Worm (Caenorhabditis elegans): Measurements from ENCODE around the gene nlp-23.
A peak's percentile ranks its signal among the peaks of the same experiment; 100 is the strongest.

Gene nlp-23

DNA sequence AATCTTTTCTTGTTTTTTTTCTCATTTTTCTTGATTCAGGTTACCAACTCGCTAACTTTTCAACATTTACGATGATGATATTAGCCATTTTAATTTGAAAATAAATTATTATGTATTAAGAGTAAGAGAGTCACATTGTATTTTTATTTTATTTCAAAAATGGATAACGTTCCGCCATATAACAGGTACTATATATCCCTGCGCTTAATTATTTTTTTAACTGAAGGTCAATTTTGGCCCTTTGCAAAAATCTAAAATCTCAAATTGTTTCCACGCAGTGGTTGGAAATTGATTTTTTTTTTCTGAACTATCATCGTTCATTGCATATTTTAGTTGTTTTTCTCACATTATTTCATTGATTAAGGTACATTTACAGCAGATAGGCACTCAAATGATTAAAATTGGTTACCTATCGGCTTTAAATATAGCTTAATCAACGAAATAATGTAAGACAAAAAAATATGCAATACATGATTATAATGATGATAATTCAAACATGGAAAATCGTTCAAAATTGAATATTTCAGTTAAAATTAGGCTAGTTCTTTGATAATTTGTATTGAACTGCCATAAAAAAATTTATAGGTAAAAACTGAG is 22.0 kb upstream of the nlp-23 start (continued):
- TF ChIP-seq daf-8 (GFP tag; IDR thresholded peaks at IDR 0.05) (no peak), hlh-11 (tag; optimal IDR thresholded peaks at IDR 0.05) (peak; percentile 89), nhr-76 (tag; optimal IDR thresholded peaks at IDR 0.05) (peak; percentile 67), T20F7.1 (GFP tag; optimal IDR thresholded peaks at IDR 0.05) (peak; percentile 89), dpl-1 (GFP tag; optimal IDR thresholded peaks at IDR 0.05) (peak; percentile 59), nhr-111 (GFP tag; optimal IDR thresholded peaks at IDR 0.05) (no peak), mdl-1 (tag; optimal IDR thresholded peaks at IDR 0.05) (peak; percentile 84), ceh-20 (GFP tag; IDR thresholded peaks at IDR 0.05) (peak; percentile 82), zfp-2 (tag; optimal IDR thresholded peaks at IDR 0.05) (peak; percentile 64), Y105C5A.15 (GFP tag; IDR thresholded peaks at IDR 0.05) (no peak), mep-1 (tag; optimal IDR thresholded peaks at IDR 0.05) (peak; percentile 99), spr-1 (tag; optimal IDR thresholded peaks at IDR 0.05) (peak; percentile 95), tra-1 (GFP tag; IDR thresholded peaks at IDR 0.05) (peak; percentile 56; the same call in 1 of the 2 replicates), snpc-1.2 (GFP tag; IDR thresholded peaks at IDR 0.05) (no peak), skn-1 (tag; optimal IDR thresholded peaks at IDR 0.05) (no peak), ceh-82 (tag; optimal IDR thresholded peaks at IDR 0.05) (peak; percentile 52), F37D6.2 (tag; optimal IDR thresholded peaks at IDR 0.05) (peak; percentile 94), daf-19 (GFP tag; conservative IDR thresholded peaks at IDR 0.05) (peak; percentile 71; the same call in 1 of the 2 replicates), aly-2 (tag; optimal IDR thresholded peaks at IDR 0.05) (no peak), egl-43 (GFP tag; IDR thresholded peaks at IDR 0.05) (0 out of 2 replicates have a peak, but pooled peaks have one; percentile 42), nhr-42 (GFP tag; IDR thresholded peaks at IDR 0.05) (peak; percentile 95), cey-2 (tag; optimal IDR thresholded peaks at IDR 0.05; ENCODE audit: borderline replicate concordance, insufficient read depth) (peak; percentile 59), zfp-3 (GFP tag; conservative IDR thresholded peaks at IDR 0.05) (peak; percentile 84), snpc-4 (tag; optimal IDR thresholded peaks at IDR 0.05) (no peak), pqm-1 (tag; optimal IDR thresholded peaks at IDR 0.05) (no peak), dmd-6 (GFP tag; IDR thresholded peaks at IDR 0.05) (peak; percentile 85)

DNA sequence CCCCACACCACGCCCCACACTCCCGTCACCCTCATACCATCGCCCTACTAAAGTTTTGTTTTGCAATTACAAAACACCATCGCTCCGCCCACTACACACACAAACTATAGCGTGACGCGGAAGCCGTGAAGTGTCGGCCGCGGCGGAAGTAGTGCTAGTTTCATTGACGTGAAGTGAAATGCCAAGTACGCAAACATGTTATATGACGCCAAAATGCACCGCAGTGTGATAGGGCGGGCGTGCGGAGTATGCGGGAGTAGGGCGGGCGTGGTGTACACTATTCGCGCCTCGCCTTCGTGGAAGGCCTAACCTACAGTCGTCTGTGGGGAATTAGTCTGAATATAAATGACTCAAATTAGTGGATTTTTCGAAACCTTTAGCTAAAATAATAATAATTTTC is 20.1 kb upstream of the nlp-23 start:
- TF ChIP-seq skn-1 (tag; optimal IDR thresholded peaks at IDR 0.05): no peak
- 0 out of 2 replicates have a peak, but pooled peaks have one; percentile 42 for TF ChIP-seq Y105C5A.15 (GFP tag; IDR thresholded peaks at IDR 0.05)
- TF ChIP-seq lir-3 (tag; optimal IDR thresholded peaks at IDR 0.05): no peak
- peak; percentile 23; the same call in 1 of the 2 replicates for TF ChIP-seq Y48G9A.11 (GFP tag; IDR thresholded peaks at IDR 0.05)
- TF ChIP-seq snpc-1.2 (GFP tag; IDR thresholded peaks at IDR 0.05): peak; percentile 68
- TF ChIP-seq gei-8 (GFP tag; optimal IDR thresholded peaks at IDR 0.05): no peak
- no peak for TF ChIP-seq lin-39 (tag; optimal IDR thresholded peaks at IDR 0.05)
- TF ChIP-seq nhr-11 (tag; optimal IDR thresholded peaks at IDR 0.05): no peak
- no peak for TF ChIP-seq daf-12 (tag; optimal IDR thresholded peaks at IDR 0.05)

DNA sequence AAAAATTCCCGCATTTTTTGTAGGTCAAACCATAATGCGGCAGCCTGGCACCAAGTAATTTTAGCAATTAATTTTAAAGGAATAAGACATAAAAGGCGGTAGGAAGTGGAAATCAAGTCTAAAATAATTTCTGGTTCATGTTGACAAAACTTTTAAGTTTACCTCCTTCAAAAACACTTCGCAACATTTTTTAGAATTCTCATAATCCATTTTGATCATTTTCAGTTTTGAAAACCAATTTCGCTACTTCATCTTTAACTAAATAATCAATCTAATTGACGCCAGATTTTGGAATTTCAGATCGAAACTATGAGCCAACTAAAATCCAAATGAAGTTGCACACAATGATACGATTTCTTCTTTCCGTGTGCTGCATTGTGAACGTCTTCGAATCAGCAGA is 17.0 kb upstream of the nlp-23 start, which contains the start of gene lgc-40:
lgc-40 (plus strand) TSS at position 301 of the 400 bp plus-strand sequence.
- peak in 1 of 2 experiments; percentile 9 for TF ChIP-seq unc-62 (GFP tag; optimal IDR thresholded peaks at IDR 0.05 in 1 of 2)
- TF ChIP-seq unc-62 (tag; optimal IDR thresholded peaks at IDR 0.05): no peak
- TF ChIP-seq lim-7 (GFP tag; IDR thresholded peaks at IDR 0.05): no peak
- TF ChIP-seq set-16 (GFP tag; IDR thresholded peaks at IDR 0.05): no peak
- no peak for TF ChIP-seq dmd-6 (GFP tag; IDR thresholded peaks at IDR 0.05)

DNA sequence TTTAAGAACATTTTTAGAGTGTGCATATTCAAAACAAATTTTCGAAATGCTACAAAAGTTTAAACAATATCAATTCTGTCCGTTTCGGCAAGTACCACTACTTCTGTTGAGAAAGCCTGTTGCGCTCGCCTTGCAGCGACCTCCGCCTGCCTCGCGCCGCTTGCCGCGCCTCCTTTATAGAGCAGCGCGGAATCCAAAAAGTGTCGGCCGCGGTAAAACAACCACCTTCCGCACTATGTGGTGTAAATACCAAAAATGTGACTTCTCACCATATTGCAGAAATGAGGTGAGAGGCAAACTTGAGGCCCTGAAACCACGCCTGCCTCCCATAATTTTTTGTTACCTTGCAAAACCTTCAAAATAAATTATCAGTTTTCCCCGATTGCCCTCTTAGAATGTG is 10.2 kb upstream of the nlp-23 start:
- TF ChIP-seq ceh-82 (tag; optimal IDR thresholded peaks at IDR 0.05) (no peak), php-3 (GFP tag; IDR thresholded peaks at IDR 0.05) (0 out of 2 replicates have a peak, but pooled peaks have one; percentile 9)
